Worm (Caenorhabditis elegans): ENCODE results near the gene C32B5.13.
"Not testable (repeated sequence)": the region's sequence is repeated elsewhere in the genome, so short reads cannot be mapped to it uniquely, and the experiment has no call there.

Gene C32B5.13

DNA sequence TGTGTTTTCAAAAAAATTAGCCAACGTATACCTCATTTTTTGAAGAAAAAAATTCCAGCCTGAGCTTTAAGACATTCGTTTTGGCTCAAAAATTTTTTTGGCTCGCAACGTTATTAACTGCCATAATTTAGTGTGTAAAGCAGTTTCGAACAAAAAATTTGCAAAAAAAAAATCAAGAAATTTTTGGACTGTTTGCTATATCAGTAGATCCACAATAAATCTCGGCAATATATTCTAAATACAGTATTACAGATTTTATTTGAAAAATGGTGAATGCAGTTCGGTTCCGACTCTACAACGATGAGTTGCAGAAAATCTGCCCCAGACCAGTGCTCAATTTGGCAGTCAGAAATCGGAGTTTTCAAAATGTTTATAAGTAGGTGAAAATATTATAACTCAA is 6.2 kb upstream of the C32B5.13 start, which contains the start of gene C32B5.6:
TSS of gene C32B5.6 (plus strand) at position 301 of the 400 bp plus-strand sequence.
- TF ChIP-seq ces-1 (GFP tag; optimal IDR thresholded peaks at IDR 0.05); M03D4.4 (tag; optimal IDR thresholded peaks at IDR 0.05); nhr-2 (tag; optimal IDR thresholded peaks at IDR 0.05): not testable (repeated sequence)

- TF ChIP-seq cnd-1, pha-4, nhr-237 (tag; optimal IDR thresholded peaks at IDR 0.05): not testable (repeated sequence)
Observed at ce11 chrII:966962-967361, 5.1 kb upstream of the C32B5.13 start, which contains the start of gene fbxc-18. TSS of gene fbxc-18 (minus strand) at chrII:967062.

ce11 chrII:960218-960617 is 1.6 kb downstream of the C32B5.13 start, which contains the start of the genes C32B5.18 and C32B5.7:
TSS of gene C32B5.18 (plus strand) at chrII:960518.
TSS of gene C32B5.7 (plus strand) at chrII:960528.
- TF ChIP-seq hlh-1 (tag; optimal IDR thresholded peaks at IDR 0.05) (no peak), ham-2 (GFP tag; optimal IDR thresholded peaks at IDR 0.05) (no peak), ceh-39 (tag; optimal IDR thresholded peaks at IDR 0.05) (peak; percentile 20), unc-120 (tag; optimal IDR thresholded peaks at IDR 0.05; ENCODE audit: poor library complexity, severe bottlenecking) (no peak), M03D4.4 (tag; optimal IDR thresholded peaks at IDR 0.05) (no peak), lin-13 (tag; optimal IDR thresholded peaks at IDR 0.05) (no peak), mls-2 (tag; optimal IDR thresholded peaks at IDR 0.05) (no peak), snpc-4 (tag; optimal IDR thresholded peaks at IDR 0.05) (no peak), sptf-1 (tag; optimal IDR thresholded peaks at IDR 0.05) (no peak), drap-1 (GFP tag; optimal IDR thresholded peaks at IDR 0.05) (no peak), pha-4 (tag; optimal IDR thresholded peaks at IDR 0.05) (no peak), tbx-8 (GFP tag; optimal IDR thresholded peaks at IDR 0.05) (no peak), cnd-1 (tag; optimal IDR thresholded peaks at IDR 0.05) (peak; percentile 35), sem-2 (GFP tag; optimal IDR thresholded peaks at IDR 0.05) (no peak), unc-62 (GFP tag; optimal IDR thresholded peaks at IDR 0.05) (no peak), nhr-2 (tag; optimal IDR thresholded peaks at IDR 0.05) (peak; percentile 13), nhr-76 (tag; optimal IDR thresholded peaks at IDR 0.05) (no peak)

- TF ChIP-seq lin-32 (GFP tag; optimal IDR thresholded peaks at IDR 0.05) (no peak), tbx-8 (GFP tag; optimal IDR thresholded peaks at IDR 0.05) (no peak), ceh-83 (GFP tag; optimal IDR thresholded peaks at IDR 0.05) (no peak), sptf-1 (tag; optimal IDR thresholded peaks at IDR 0.05) (no peak), flh-1 (GFP tag; optimal IDR thresholded peaks at IDR 0.05) (no peak), ces-1 (GFP tag; optimal IDR thresholded peaks at IDR 0.05) (no peak), lsy-2 (tag; optimal IDR thresholded peaks at IDR 0.05) (no peak), blmp-1 (tag; optimal IDR thresholded peaks at IDR 0.05) (no peak), drap-1 (GFP tag; optimal IDR thresholded peaks at IDR 0.05) (no peak), ham-2 (GFP tag; optimal IDR thresholded peaks at IDR 0.05) (no peak), zip-8 (tag; optimal IDR thresholded peaks at IDR 0.05) (no peak), nhr-12 (tag; optimal IDR thresholded peaks at IDR 0.05) (no peak), mep-1 (tag; optimal IDR thresholded peaks at IDR 0.05) (no peak), snpc-4 (tag; optimal IDR thresholded peaks at IDR 0.05) (no peak), cnd-1 (tag; optimal IDR thresholded peaks at IDR 0.05) (no peak), ceh-39 (tag; optimal IDR thresholded peaks at IDR 0.05) (no peak), hlh-1 (tag; optimal IDR thresholded peaks at IDR 0.05) (no peak), ztf-11 (tag; optimal IDR thresholded peaks at IDR 0.05) (no peak)
Observed at ce11 chrII:958618-959017, 3.2 kb downstream of the C32B5.13 start, which contains the start of gene sdz-4. TSS of gene sdz-4 (plus strand) at chrII:958918.

DNA sequence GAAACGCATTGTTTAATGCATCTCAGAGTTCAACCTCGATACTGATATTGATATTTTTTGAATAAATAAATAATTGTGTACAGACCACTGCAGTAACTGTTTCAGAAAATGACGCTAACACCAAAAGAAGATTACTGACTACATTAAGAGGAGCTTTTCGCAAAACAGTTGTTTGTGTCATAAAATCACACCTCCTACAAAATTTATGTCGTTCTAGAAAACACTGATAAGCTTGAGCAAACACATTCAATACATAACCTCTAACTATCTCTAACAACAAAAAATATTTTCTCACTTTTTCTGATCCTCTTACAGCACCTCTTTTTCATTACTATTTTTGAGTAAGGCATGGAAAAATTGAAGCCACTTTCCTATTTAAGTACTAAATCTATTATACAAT is 7.2 kb downstream of the C32B5.13 start, which contains the start of gene fbxc-7:
TSS of gene fbxc-7 (plus strand) at position 301 of the 400 bp plus-strand sequence.
- TF ChIP-seq lsy-2 (tag; optimal IDR thresholded peaks at IDR 0.05); tbx-8 (GFP tag; optimal IDR thresholded peaks at IDR 0.05); snpc-4 (tag; optimal IDR thresholded peaks at IDR 0.05): not testable (repeated sequence)

ce11 chrII:953052-953451 is 8.8 kb downstream of the C32B5.13 start:
- no peak for TF ChIP-seq pha-4 (tag; optimal IDR thresholded peaks at IDR 0.05)
- no peak for TF ChIP-seq lin-32 (GFP tag; optimal IDR thresholded peaks at IDR 0.05)
- no peak for TF ChIP-seq tbx-8 (GFP tag; optimal IDR thresholded peaks at IDR 0.05)
- no peak for TF ChIP-seq blmp-1 (tag; optimal IDR thresholded peaks at IDR 0.05)
- TF ChIP-seq ham-2 (GFP tag; optimal IDR thresholded peaks at IDR 0.05): no peak
- no peak for TF ChIP-seq ztf-11 (tag; optimal IDR thresholded peaks at IDR 0.05)
- no peak for TF ChIP-seq cnd-1 (tag; optimal IDR thresholded peaks at IDR 0.05)
- TF ChIP-seq lsy-2 (tag; optimal IDR thresholded peaks at IDR 0.05): no peak
- TF ChIP-seq bed-3 (GFP tag; optimal IDR thresholded peaks at IDR 0.05): no peak
- no peak for TF ChIP-seq drap-1 (GFP tag; optimal IDR thresholded peaks at IDR 0.05)
